Fruit fly (Drosophila melanogaster): Measurements from ENCODE around the gene Fbw5.
A peak's percentile ranks its signal among the peaks of the same experiment; 100 is the strongest.

Gene Fbw5

DNA sequence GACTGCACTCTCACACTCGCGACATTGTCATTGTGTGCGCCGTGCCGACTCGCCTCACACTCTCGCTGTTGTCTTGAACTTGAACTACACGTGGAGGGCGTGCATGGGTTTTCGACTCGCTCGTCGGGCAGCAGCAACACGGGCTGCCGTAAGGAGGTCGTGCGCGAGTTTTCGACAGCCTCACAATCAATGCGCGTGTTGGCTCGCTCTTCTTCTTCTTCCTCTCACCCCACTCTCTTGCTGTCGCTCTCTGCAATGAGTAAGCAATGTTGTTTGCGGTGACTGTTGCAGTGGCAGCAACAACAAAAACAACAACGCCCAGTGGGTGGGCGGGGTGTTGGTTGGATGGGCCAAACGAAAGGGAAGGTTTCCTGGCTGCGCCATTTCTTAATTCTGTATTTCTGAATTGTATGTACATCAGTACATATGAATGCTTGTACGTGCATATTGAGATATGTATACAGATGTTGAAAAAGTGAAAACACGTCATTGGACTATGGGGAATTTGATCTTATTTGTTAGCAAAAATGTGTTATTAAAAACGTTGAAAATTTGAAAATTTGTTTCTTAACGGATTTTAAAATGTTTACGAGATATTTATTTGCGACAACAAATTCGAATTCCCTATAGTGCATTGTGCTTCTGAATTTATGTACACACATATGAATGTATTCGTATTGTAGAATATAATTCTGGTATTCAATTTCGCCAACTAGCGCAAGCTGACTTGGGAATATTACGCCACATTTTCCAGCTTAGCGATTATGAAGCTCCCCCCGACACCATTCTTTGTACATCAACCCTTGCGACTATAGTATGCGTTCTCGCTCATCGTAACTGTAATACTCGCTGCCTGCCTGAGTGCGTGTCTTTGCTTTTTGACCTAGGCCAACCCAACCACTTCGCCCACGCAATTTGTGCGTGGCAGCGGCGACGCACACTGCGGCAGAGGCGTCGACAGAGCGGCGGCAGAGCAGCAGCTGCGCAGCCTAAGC, 22.9 kb upstream of the Fbw5 start:
- TF ChIP-seq CG4496 (GFP tag; IDR thresholded peaks at IDR 0.05) (peak; percentile 93), Snoo (tag; optimal IDR thresholded peaks at IDR 0.05) (peak; percentile 70), CG14655 (GFP tag; optimal IDR thresholded peaks at IDR 0.05) (no peak), D1 (tag; optimal IDR thresholded peaks at IDR 0.05) (no peak), Pif1A (GFP tag; optimal IDR thresholded peaks at IDR 0.05) (no peak), CG9948 (tag; optimal IDR thresholded peaks at IDR 0.05) (peak; percentile 2), CG17806 (tag; optimal IDR thresholded peaks at IDR 0.05) (no peak), CG34367 (tag; optimal IDR thresholded peaks at IDR 0.05) (peak; percentile 2), CG32121 (GFP tag; IDR thresholded peaks at IDR 0.05) (peak; percentile 40; the same call in 1 of the 2 replicates), Pif1B (GFP tag; optimal IDR thresholded peaks at IDR 0.05) (no peak), fd96Ca (GFP tag; IDR thresholded peaks at IDR 0.05) (peak; percentile 73), gl (tag; optimal IDR thresholded peaks at IDR 0.05) (peak; percentile 45), CG8301 (tag; optimal IDR thresholded peaks at IDR 0.05) (no peak), CG12605 (GFP tag; IDR thresholded peaks at IDR 0.05) (no peak; the same call in 1 of the 2 replicates), CG10348 (GFP tag; IDR thresholded peaks at IDR 0.05) (no peak), CG8159 (tag; optimal IDR thresholded peaks at IDR 0.05) (no peak), CG15710 (tag; optimal IDR thresholded peaks at IDR 0.05) (no peak), rn (GFP tag; IDR thresholded peaks at IDR 0.05) (no peak), EcR (GFP tag; optimal IDR thresholded peaks at IDR 0.05) (peak; percentile 99), Ets98B (GFP tag; IDR thresholded peaks at IDR 0.05) (peak; percentile 55), CG13204 (GFP tag; optimal IDR thresholded peaks at IDR 0.05) (peak; percentile 83)

DNA sequence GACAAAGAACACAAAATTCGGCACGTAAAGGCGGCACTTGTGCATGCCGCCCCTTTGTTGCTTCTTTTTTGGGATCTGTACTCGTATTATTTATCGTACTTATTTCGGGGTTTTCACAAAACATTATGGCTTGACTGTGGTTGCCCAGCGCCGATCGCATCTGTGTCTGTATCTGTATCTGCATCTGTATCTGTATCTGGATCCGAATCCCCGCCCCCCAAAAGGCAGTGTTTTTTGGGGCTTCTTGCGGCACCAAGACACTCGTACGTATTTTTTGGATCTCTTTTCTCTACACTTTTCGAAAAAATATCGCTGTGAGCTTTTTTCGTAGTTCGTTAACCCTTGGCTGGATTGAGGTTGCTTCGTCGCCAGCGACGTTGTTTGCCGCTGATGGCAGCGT, 21.9 kb upstream of the Fbw5 start:
- TF ChIP-seq rn (GFP tag; IDR thresholded peaks at IDR 0.05) = no peak
- TF ChIP-seq CG13204 (GFP tag; optimal IDR thresholded peaks at IDR 0.05) = no peak
- no peak for TF ChIP-seq Snoo (tag; optimal IDR thresholded peaks at IDR 0.05)
- TF ChIP-seq Pif1A (GFP tag; optimal IDR thresholded peaks at IDR 0.05) = no peak
- no peak for TF ChIP-seq Pif1B (GFP tag; optimal IDR thresholded peaks at IDR 0.05)
- TF ChIP-seq CG4496 (GFP tag; IDR thresholded peaks at IDR 0.05) = no peak
- no peak for TF ChIP-seq CG34367 (tag; optimal IDR thresholded peaks at IDR 0.05)
- no peak for TF ChIP-seq CG14655 (GFP tag; optimal IDR thresholded peaks at IDR 0.05)
- no peak for TF ChIP-seq fd96Ca (GFP tag; IDR thresholded peaks at IDR 0.05)
- no peak for TF ChIP-seq EcR (GFP tag; optimal IDR thresholded peaks at IDR 0.05)
- TF ChIP-seq CG32121 (GFP tag; IDR thresholded peaks at IDR 0.05) = no peak
- no peak for TF ChIP-seq Ets98B (GFP tag; IDR thresholded peaks at IDR 0.05)
- no peak for TF ChIP-seq CG12605 (GFP tag; IDR thresholded peaks at IDR 0.05)
- TF ChIP-seq CG8301 (tag; optimal IDR thresholded peaks at IDR 0.05) = no peak
- TF ChIP-seq D1 (tag; optimal IDR thresholded peaks at IDR 0.05) = no peak

DNA sequence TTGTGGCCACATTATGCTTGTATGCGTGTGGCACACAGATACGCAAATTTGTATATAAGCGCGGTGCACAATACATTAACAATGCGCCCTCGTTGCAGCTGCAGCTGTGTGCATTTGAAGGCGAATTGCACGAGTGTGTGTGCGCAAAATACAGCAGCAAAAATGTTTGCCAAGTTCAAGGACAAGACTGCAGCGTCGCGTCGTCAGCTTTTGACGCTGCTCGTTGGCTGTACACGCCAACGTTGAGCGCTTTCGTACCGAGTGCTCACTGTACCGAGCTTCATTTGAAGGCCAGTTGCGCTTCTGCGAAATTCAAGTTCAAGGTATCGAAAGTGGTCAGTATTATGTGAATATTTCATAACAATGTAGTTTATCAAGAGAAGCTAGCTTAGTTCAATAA, 21.0 kb upstream of the Fbw5 start:
- TF ChIP-seq Pif1B (GFP tag; optimal IDR thresholded peaks at IDR 0.05) = no peak
- no peak for TF ChIP-seq CG10348 (GFP tag; IDR thresholded peaks at IDR 0.05)
- no peak for TF ChIP-seq CG8159 (tag; optimal IDR thresholded peaks at IDR 0.05)
- no peak for TF ChIP-seq rn (GFP tag; IDR thresholded peaks at IDR 0.05)
- TF ChIP-seq CG13204 (GFP tag; optimal IDR thresholded peaks at IDR 0.05) = no peak
- TF ChIP-seq Pif1A (GFP tag; optimal IDR thresholded peaks at IDR 0.05) = no peak
- no peak for TF ChIP-seq D1 (tag; optimal IDR thresholded peaks at IDR 0.05)
- TF ChIP-seq CG32121 (GFP tag; IDR thresholded peaks at IDR 0.05) = no peak
- TF ChIP-seq EcR (GFP tag; optimal IDR thresholded peaks at IDR 0.05) = no peak
- no peak for TF ChIP-seq CG17806 (tag; optimal IDR thresholded peaks at IDR 0.05)
- no peak for TF ChIP-seq CG8301 (tag; optimal IDR thresholded peaks at IDR 0.05)
- TF ChIP-seq CG12605 (GFP tag; IDR thresholded peaks at IDR 0.05) = no peak
- no peak for TF ChIP-seq Snoo (tag; optimal IDR thresholded peaks at IDR 0.05)
- no peak for TF ChIP-seq CG14655 (GFP tag; optimal IDR thresholded peaks at IDR 0.05)
- TF ChIP-seq gl (tag; optimal IDR thresholded peaks at IDR 0.05) = no peak
- TF ChIP-seq CG15710 (tag; optimal IDR thresholded peaks at IDR 0.05) = no peak

DNA sequence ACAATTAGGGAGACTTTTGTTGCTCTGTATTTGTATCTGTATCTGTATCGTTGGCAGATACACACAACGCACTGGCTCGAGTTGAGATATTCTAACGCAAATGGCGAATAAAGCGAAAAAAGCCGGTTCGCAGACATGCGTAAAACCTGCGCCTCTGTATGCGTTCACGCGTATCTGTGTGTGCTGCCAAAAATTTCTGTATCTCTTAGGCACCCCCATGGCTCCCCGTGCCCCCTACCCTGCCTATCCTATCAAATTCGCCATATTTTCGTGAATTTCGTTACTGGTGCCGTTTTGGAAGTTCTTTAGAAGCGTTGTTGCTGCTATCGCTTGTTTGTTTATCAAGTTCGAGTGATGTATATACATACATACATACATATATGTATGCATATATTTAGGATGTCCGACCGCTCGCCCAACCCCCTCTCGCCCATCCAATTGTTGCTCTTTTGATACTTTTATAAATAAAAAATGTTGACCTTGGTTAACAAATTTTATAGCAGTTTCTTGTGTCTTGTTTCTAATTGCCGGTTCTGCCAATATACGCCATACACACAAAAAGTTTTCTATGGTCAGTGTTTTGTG, 20.1 kb upstream of the Fbw5 start:
- TF ChIP-seq CG14655 (GFP tag; optimal IDR thresholded peaks at IDR 0.05) (no peak), CG15710 (tag; optimal IDR thresholded peaks at IDR 0.05) (no peak), fd96Ca (GFP tag; IDR thresholded peaks at IDR 0.05) (no peak), CG9948 (tag; optimal IDR thresholded peaks at IDR 0.05) (no peak), CG13204 (GFP tag; optimal IDR thresholded peaks at IDR 0.05) (no peak), CG10348 (GFP tag; IDR thresholded peaks at IDR 0.05) (no peak), D1 (tag; optimal IDR thresholded peaks at IDR 0.05) (no peak), CG8159 (tag; optimal IDR thresholded peaks at IDR 0.05) (no peak)

DNA sequence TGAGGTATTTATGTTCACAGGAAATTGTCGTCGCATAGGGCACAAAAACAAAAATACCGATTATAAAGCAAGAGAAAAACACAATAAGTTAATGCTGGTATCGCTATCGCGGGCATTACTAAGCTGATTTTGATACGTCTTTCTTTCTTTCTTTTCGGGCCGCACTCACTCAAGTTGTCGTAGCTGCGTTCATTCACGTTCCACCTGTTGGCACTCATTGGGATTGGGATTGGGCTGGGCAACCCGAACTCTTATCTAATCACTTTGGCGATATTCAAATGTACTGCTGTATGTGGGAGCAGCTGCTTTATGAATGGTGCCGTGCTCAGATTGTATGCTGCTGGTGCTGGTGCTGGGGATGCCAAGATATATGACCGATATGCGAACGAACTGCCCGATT, 18.9 kb upstream of the Fbw5 start:
- TF ChIP-seq CG34367 (tag; optimal IDR thresholded peaks at IDR 0.05) (no peak), EcR (GFP tag; optimal IDR thresholded peaks at IDR 0.05) (no peak)

Measured in whole organism, pupa.